Worm (Caenorhabditis elegans): ENCODE data around the gene hil-2.

- no peak for TF ChIP-seq rpc-1 (optimal IDR thresholded peaks at IDR 0.05)
- TF ChIP-seq rpc-1 (tag; optimal IDR thresholded peaks at IDR 0.05), result no peak
- TF ChIP-seq C17E4.6 (GFP tag; IDR thresholded peaks at IDR 0.05), result no peak
- TF ChIP-seq snpc-3.4 (tag; optimal IDR thresholded peaks at IDR 0.05), result no peak
- TF ChIP-seq pha-4 (tag; optimal IDR thresholded peaks at IDR 0.05), result no peak
- no peak for TF ChIP-seq somi-1 (GFP tag; optimal IDR thresholded peaks at IDR 0.05)
- TF ChIP-seq snpc-4 (GFP tag; optimal IDR thresholded peaks at IDR 0.05), result no peak
- no peak for TF ChIP-seq snpc-4 (tag; optimal IDR thresholded peaks at IDR 0.05)
- no peak for TF ChIP-seq sdz-38 (tag; optimal IDR thresholded peaks at IDR 0.05)
- TF ChIP-seq mcd-1 (GFP tag; IDR thresholded peaks at IDR 0.05), result no peak
Observed at ce11 chrIV:6249591-6249990, 44.4 kb upstream of the hil-2 start, which contains the start of gene F58F9.1.
